Fruit fly (Drosophila melanogaster) whole organism, embryonic: ENCODE results near the gene Cyt-b5-r.

Experiments used
- Awh ChIP-seq: fragments of 200-800 bp; sonication (Bioruptor generic); IDR thresholded peaks from 2 replicates; pipeline ENCODE4, ENCODE4 v1.3.6; 2022; ENCODE audit warnings: missing biosample characterization, missing genetic modification characterization
- CG10366 ChIP-seq: fragments of 200-800 bp; sonication (Bioruptor generic); IDR thresholded peaks from 2 replicates; pipeline ENCODE4 v1.3.6; 2022; ENCODE audit warnings: missing biosample characterization, missing genetic modification characterization
- CG1233 ChIP-seq: fragments of 200-800 bp; sonication (Bioruptor generic); optimal IDR thresholded peaks from 4 replicates; lab custom pipeline; 2018; ENCODE audit warnings: missing biosample characterization, mild to moderate bottlenecking, missing genetic modification characterization
- CG13424 ChIP-seq: fragments of 200-800 bp; sonication (Bioruptor generic); optimal IDR thresholded peaks from 2 replicates; lab custom pipeline; 2019; ENCODE audit warnings: missing biosample characterization, mild to moderate bottlenecking, missing genetic modification characterization, moderate library complexity
- CG1647 ChIP-seq: fragments of 200-800 bp; sonication (Bioruptor generic); optimal IDR thresholded peaks from 3 replicates; lab custom pipeline; 2016; ENCODE audit warnings: missing biosample characterization, missing genetic modification characterization
- CG17802 ChIP-seq: fragments of 200-800 bp; sonication (Bioruptor generic); optimal IDR thresholded peaks from 2 replicates; lab custom pipeline; 2018; ENCODE audit warnings: missing biosample characterization, mild to moderate bottlenecking, missing genetic modification characterization, moderate library complexity
- CG17829 ChIP-seq: fragments of 200-800 bp; optimal IDR thresholded peaks from 2 replicates; lab custom pipeline; 2019; ENCODE audit warnings: missing biosample characterization, mild to moderate bottlenecking, missing genetic modification characterization, moderate library complexity
- CG2712 ChIP-seq: fragments of 200-800 bp; optimal IDR thresholded peaks from 3 replicates; lab custom pipeline; 2019; ENCODE audit warnings: missing biosample characterization, mild to moderate bottlenecking, missing genetic modification characterization, moderate library complexity
- CG31224 ChIP-seq: fragments of 200-800 bp; sonication (Bioruptor generic); IDR thresholded peaks from 2 replicates; pipeline ENCODE4 v1.3.6; 2022; ENCODE audit warnings: missing biosample characterization, missing genetic modification characterization
- CG31388 ChIP-seq: fragments of 200-800 bp; sonication (Bioruptor generic); optimal IDR thresholded peaks from 2 replicates; lab custom pipeline; 2016; ENCODE audit warnings: missing biosample characterization, missing genetic modification characterization
- CG32532 ChIP-seq: fragments of 200-800 bp; sonication (Bioruptor generic); IDR thresholded peaks from 2 replicates; pipeline ENCODE4 v1.3.6; 2022; ENCODE audit warnings: missing biosample characterization, missing genetic modification characterization
- CG3281 ChIP-seq: fragments of 200-800 bp; sonication (Bioruptor generic); optimal IDR thresholded peaks from 3 replicates; lab custom pipeline; 2017; ENCODE audit warnings: missing biosample characterization, mild to moderate bottlenecking, missing genetic modification characterization
- CG5245 ChIP-seq: fragments of 200-800 bp; sonication (Bioruptor generic); optimal IDR thresholded peaks from 3 replicates; lab custom pipeline; 2016; ENCODE audit warnings: missing biosample characterization, missing genetic modification characterization
- CG6683 ChIP-seq: fragments of 200-800 bp; sonication (Bioruptor generic); optimal IDR thresholded peaks from 2 replicates; lab custom pipeline; 2017; ENCODE audit warnings: missing biosample characterization, mild to moderate bottlenecking, missing genetic modification characterization, missing genetic modification reagents
- CG6689 ChIP-seq: fragments of 200-800 bp; sonication (Bioruptor generic); IDR thresholded peaks from 2 replicates; pipeline ENCODE4 v1.3.6; 2022; ENCODE audit warnings: missing biosample characterization, missing genetic modification characterization
- CG6765 ChIP-seq: fragments of 200-800 bp; sonication (Bioruptor generic); optimal IDR thresholded peaks from 3 replicates; lab custom pipeline; 2017; ENCODE audit warnings: missing biosample characterization, mild to moderate bottlenecking, missing genetic modification characterization
- CG7928 ChIP-seq: fragments of 200-800 bp; sonication (Bioruptor generic); optimal IDR thresholded peaks from 2 replicates; lab custom pipeline; 2017; ENCODE audit warnings: missing biosample characterization, mild to moderate bottlenecking, missing genetic modification characterization
- CG7987 ChIP-seq: fragments of 200-800 bp; sonication (Bioruptor generic); optimal IDR thresholded peaks from 2 replicates; lab custom pipeline; 2018; ENCODE audit warnings: missing biosample characterization, mild to moderate bottlenecking, missing genetic modification characterization, moderate library complexity
- CG9215 ChIP-seq: fragments of 200-800 bp; sonication (Bioruptor generic); IDR thresholded peaks from 2 replicates; pipeline ENCODE4 v1.3.6; 2022; ENCODE audit warnings: missing biosample characterization, missing genetic modification characterization
- CkIIα-i1 ChIP-seq: fragments of 200-800 bp; sonication (Bioruptor generic); IDR thresholded peaks from 2 replicates; pipeline ENCODE4 v1.3.6; 2022; ENCODE audit warnings: missing biosample characterization, missing genetic modification characterization
- Dfd ChIP-seq, 2 experiments: fragments of >200 bp; optimal IDR thresholded peaks; 2 replicates each; lab custom pipeline; 2017; ENCODE audit warnings: missing biosample characterization in 2 of 2, missing genetic modification characterization in 2 of 2
- Drgx ChIP-seq: fragments of 200-800 bp; sonication (Bioruptor generic); IDR thresholded peaks from 2 replicates; pipeline ENCODE4 v1.3.6; 2022; ENCODE audit warnings: missing biosample characterization, missing genetic modification characterization
- Ets97D ChIP-seq: fragments of 200-800 bp; sonication (Bioruptor generic); optimal IDR thresholded peaks from 3 replicates; lab custom pipeline; 2016; ENCODE audit warnings: missing biosample characterization, missing genetic modification characterization
- H15 ChIP-seq: fragments of 200-800 bp; sonication (Bioruptor generic); IDR thresholded peaks from 3 replicates; pipeline ENCODE4 v1.3.6; 2022; ENCODE audit warnings: missing biosample characterization, missing genetic modification characterization
- HLH3B ChIP-seq: fragments of 200-800 bp; sonication (Bioruptor generic); IDR thresholded peaks from 2 replicates; pipeline ENCODE4 v1.3.6; 2022; ENCODE audit warnings: missing biosample characterization, missing genetic modification characterization
- Hr39 ChIP-seq: fragments of >200 bp; optimal IDR thresholded peaks from 2 replicates; lab custom pipeline; 2017
- Lhr ChIP-seq: fragments of 200-800 bp; sonication (Bioruptor generic); optimal IDR thresholded peaks from 3 replicates; lab custom pipeline; 2017; ENCODE audit warnings: mild to moderate bottlenecking, missing biosample characterization, missing genetic modification reagents, missing genetic modification characterization
- Myb ChIP-seq: fragments of 200-800 bp; sonication (Bioruptor generic); optimal IDR thresholded peaks from 2 replicates; lab custom pipeline; 2016; ENCODE audit warnings: missing biosample characterization, missing genetic modification characterization
- NC2α ChIP-seq: fragments of 200-800 bp; sonication (Bioruptor generic); optimal IDR thresholded peaks from 2 replicates; lab custom pipeline; 2016; ENCODE audit warnings: missing biosample characterization, missing genetic modification characterization
- Neu2 ChIP-seq: fragments of 200-800 bp; sonication (Bioruptor generic); optimal IDR thresholded peaks from 3 replicates; lab custom pipeline; 2016; ENCODE audit warnings: missing biosample characterization, missing genetic modification characterization, borderline replicate concordance
- Oaz ChIP-seq: fragments of 200-800 bp; sonication (Bioruptor generic); IDR thresholded peaks from 2 replicates; pipeline ENCODE4 v1.3.6; 2022; ENCODE audit warnings: missing biosample characterization, missing genetic modification characterization
- Scr ChIP-seq: fragments of 200-800 bp; sonication (Bioruptor generic); IDR thresholded peaks from 2 replicates; pipeline ENCODE4 v1.3.6; 2022; ENCODE audit warnings: missing biosample characterization, missing genetic modification characterization; ENCODE audit not compliant: partially characterized antibody
- Side ChIP-seq: fragments of 200-800 bp; sonication (Bioruptor generic); optimal IDR thresholded peaks from 2 replicates; lab custom pipeline; 2016; ENCODE audit warnings: missing biosample characterization, missing genetic modification characterization
- Ssrp ChIP-seq: fragments of 200-800 bp; sonication (Bioruptor generic); optimal IDR thresholded peaks from 2 replicates; lab custom pipeline; 2018; ENCODE audit warnings: missing biosample characterization, mild to moderate bottlenecking, missing genetic modification characterization, moderate library complexity
- TFAM ChIP-seq: fragments of 200-800 bp; sonication (Bioruptor generic); optimal IDR thresholded peaks from 2 replicates; lab custom pipeline; 2017; ENCODE audit warnings: missing biosample characterization, missing genetic modification characterization, inconsistent platforms
- aop ChIP-seq: fragments of 200-800 bp; sonication (Bioruptor generic); IDR thresholded peaks from 2 replicates; pipeline ENCODE4 v1.3.6; 2022; ENCODE audit warnings: missing biosample characterization, missing genetic modification characterization
- ase ChIP-seq: fragments of 200-800 bp; sonication (Bioruptor generic); IDR thresholded peaks from 3 replicates; pipeline ENCODE4 v1.3.6; 2022; ENCODE audit warnings: missing biosample characterization, missing genetic modification characterization
- btn ChIP-seq: fragments of 200-800 bp; sonication (Bioruptor generic); optimal IDR thresholded peaks from 2 replicates; lab custom pipeline; 2016; ENCODE audit warnings: missing biosample characterization, missing genetic modification characterization
- da ChIP-seq: fragments of 200-800 bp; sonication (Bioruptor generic); optimal IDR thresholded peaks from 2 replicates; lab custom pipeline; 2016; ENCODE audit warnings: missing biosample characterization, missing genetic modification characterization
- danr ChIP-seq: fragments of 200-800 bp; sonication (Bioruptor generic); IDR thresholded peaks from 2 replicates; pipeline ENCODE4 v1.3.6; 2022; ENCODE audit warnings: missing biosample characterization, missing genetic modification characterization
- gce ChIP-seq: fragments of 200-800 bp; sonication (Bioruptor generic); IDR thresholded peaks from 3 replicates; pipeline ENCODE4 v1.3.6; 2022; ENCODE audit warnings: missing biosample characterization, missing genetic modification characterization
- gem ChIP-seq: fragments of 200-800 bp; sonication (Bioruptor generic); optimal IDR thresholded peaks from 2 replicates; lab custom pipeline; 2019; ENCODE audit warnings: missing biosample characterization, mild to moderate bottlenecking, missing genetic modification characterization, moderate library complexity
- ham ChIP-seq: fragments of 200-800 bp; sonication (Bioruptor generic); IDR thresholded peaks from 2 replicates; pipeline ENCODE4 v1.3.6; 2022; ENCODE audit warnings: missing biosample characterization, missing genetic modification characterization
- lbe ChIP-seq: fragments of 200-800 bp; sonication (Bioruptor generic); optimal IDR thresholded peaks from 2 replicates; lab custom pipeline; 2016; ENCODE audit warnings: missing biosample characterization, mild to moderate bottlenecking, missing genetic modification characterization
- mam ChIP-seq: fragments of 200-800 bp; sonication (Bioruptor generic); optimal IDR thresholded peaks from 3 replicates; lab custom pipeline; 2016; ENCODE audit warnings: missing biosample characterization, missing genetic modification characterization
- mirr ChIP-seq: fragments of 200-800 bp; sonication (Bioruptor generic); optimal IDR thresholded peaks from 3 replicates; lab custom pipeline; 2018; ENCODE audit warnings: missing biosample characterization, mild to moderate bottlenecking, missing genetic modification characterization
- oc ChIP-seq: fragments of 200-800 bp; sonication (Bioruptor generic); optimal IDR thresholded peaks from 2 replicates; lab custom pipeline; 2018; ENCODE audit warnings: missing biosample characterization, mild to moderate bottlenecking, missing genetic modification characterization, moderate library complexity
- onecut ChIP-seq: fragments of 200-800 bp; sonication (Bioruptor generic); IDR thresholded peaks from 2 replicates; pipeline ENCODE4 v1.3.6; 2022; ENCODE audit warnings: missing biosample characterization, missing genetic modification characterization
- peb ChIP-seq: fragments of 200-800 bp; sonication (Bioruptor generic); IDR thresholded peaks from 2 replicates; pipeline ENCODE4 v1.3.6; 2022; ENCODE audit warnings: missing biosample characterization, missing genetic modification characterization
- ranshi ChIP-seq: fragments of 200-800 bp; sonication (Bioruptor generic); IDR thresholded peaks from 2 replicates; pipeline ENCODE4 v1.3.6; 2022; ENCODE audit warnings: missing biosample characterization, missing genetic modification characterization
- scrt ChIP-seq: fragments of 200-800 bp; sonication (Bioruptor generic); optimal IDR thresholded peaks from 2 replicates; lab custom pipeline; 2018; ENCODE audit warnings: missing biosample characterization, mild to moderate bottlenecking, missing genetic modification characterization, moderate library complexity
- zen2 ChIP-seq: fragments of 200-800 bp; sonication (Bioruptor generic); IDR thresholded peaks from 3 replicates; pipeline ENCODE4 v1.3.6; 2022; ENCODE audit warnings: missing biosample characterization, missing genetic modification characterization; ENCODE audit not compliant: partially characterized antibody

The Cyt-b5-r gene

DNA sequence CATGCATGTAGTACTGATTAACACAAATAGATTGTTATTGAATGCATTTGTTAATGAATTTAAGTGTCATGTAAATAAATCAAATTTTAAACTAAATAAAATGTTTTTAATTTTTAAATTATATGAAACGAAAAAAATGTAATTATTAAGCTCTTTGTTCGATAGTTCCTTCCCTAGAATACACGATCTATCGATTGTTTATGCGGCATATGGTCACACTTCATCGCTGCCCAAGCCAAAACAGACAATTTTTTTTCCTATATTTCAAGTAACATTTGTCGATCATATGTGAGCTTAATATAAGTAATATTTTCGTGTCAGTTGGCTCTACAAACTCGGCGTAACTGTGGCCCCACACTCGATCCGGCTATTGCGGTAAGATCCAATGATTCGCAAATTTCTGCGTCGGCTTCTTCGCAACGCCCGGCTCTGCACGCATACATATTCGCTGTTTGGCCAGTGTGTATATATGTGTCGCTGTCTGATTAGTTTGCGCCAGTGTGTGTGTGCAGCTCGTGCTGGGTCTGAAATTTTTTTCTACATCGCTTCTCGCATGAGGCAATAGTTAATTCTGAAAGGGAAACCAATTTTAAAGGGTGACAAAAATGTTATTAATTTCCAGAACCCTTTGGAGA is 36.5 kb upstream of the Cyt-b5-r start, which contains the start of gene AspRS-m:
Gene AspRS-m (plus strand): TSS at position 207 of the 635 bp plus-strand sequence.
- no peak for TF ChIP-seq CG3281 (GFP tag; lab: Kevin White, UChicago)
- TF ChIP-seq gce (GFP tag; lab: Robert Waterston, UW) = no peak
- peak; percentile 27; the same call in 1 of the 2 replicates for TF ChIP-seq ranshi (GFP tag; lab: Robert Waterston, UW)
- TF ChIP-seq gem (tag; lab: Kevin White, UChicago) = no peak
- no peak for TF ChIP-seq CG7987
- TF ChIP-seq danr (GFP tag; lab: Robert Waterston, UW) = no peak
- TF ChIP-seq CG2712 (tag; lab: Kevin White, UChicago) = no peak
- no peak for TF ChIP-seq Dfd (GFP tag; optimal IDR thresholded peaks at IDR 0.05; lab: Kevin White, UChicago)
- TF ChIP-seq Side (GFP tag; lab: Kevin White, UChicago) = no peak
- no peak for TF ChIP-seq CG1233
- no peak for TF ChIP-seq CG6765 (GFP tag; lab: Kevin White, UChicago)
- no peak for TF ChIP-seq da (GFP tag; lab: Kevin White, UChicago)
- no peak for TF ChIP-seq onecut
- no peak for TF ChIP-seq NC2α
- TF ChIP-seq Hr39 (lab: Kevin White, UChicago) = no peak
- peak; percentile 40 for TF ChIP-seq CG17829
- no peak for TF ChIP-seq CkIIα-i1
- no peak for TF ChIP-seq Drgx (GFP tag; lab: Robert Waterston, UW)
- no peak for TF ChIP-seq Myb (GFP tag; lab: Kevin White, UChicago)
- no peak for TF ChIP-seq CG31224 (GFP tag; lab: Robert Waterston, UW)
- no peak for TF ChIP-seq CG5245
- TF ChIP-seq CG31388 (GFP tag; lab: Kevin White, UChicago) = no peak
- TF ChIP-seq Ets97D = no peak
- TF ChIP-seq HLH3B (GFP tag; lab: Robert Waterston, UW) = no peak
- no peak for TF ChIP-seq aop (GFP tag; lab: Robert Waterston, UW)
- no peak for TF ChIP-seq peb (GFP tag; lab: Robert Waterston, UW)
- no peak for TF ChIP-seq CG6689 (GFP tag; lab: Robert Waterston, UW)
- no peak for TF ChIP-seq lbe (GFP tag; lab: Kevin White, UChicago)
- no peak for TF ChIP-seq scrt (GFP tag; lab: Kevin White, UChicago)
- TF ChIP-seq CG6683 (GFP tag; lab: Kevin White, UChicago) = no peak
- TF ChIP-seq Scr = peak; percentile 88
- TF ChIP-seq Oaz (GFP tag; lab: Robert Waterston, UW) = no peak
- TF ChIP-seq Lhr (GFP tag; lab: Kevin White, UChicago) = peak; percentile 23
- TF ChIP-seq ham (GFP tag; lab: Robert Waterston, UW) = no peak
- TF ChIP-seq Ssrp (tag; lab: Kevin White, UChicago) = no peak
- no peak for TF ChIP-seq CG7928 (GFP tag; lab: Kevin White, UChicago)
- TF ChIP-seq Neu2 (GFP tag; lab: Kevin White, UChicago) = no peak
- no peak for TF ChIP-seq ase
- no peak for TF ChIP-seq Awh (GFP tag; lab: Robert Waterston, UW)
- TF ChIP-seq TFAM (GFP tag; lab: Kevin White, UChicago) = no peak
- TF ChIP-seq CG17802 (tag; lab: Kevin White, UChicago) = no peak
- TF ChIP-seq CG10366 (GFP tag; lab: Robert Waterston, UW) = no peak
- TF ChIP-seq btn (GFP tag; lab: Kevin White, UChicago) = no peak
- no peak for TF ChIP-seq CG1647 (GFP tag; lab: Kevin White, UChicago)
- no peak for TF ChIP-seq H15
- TF ChIP-seq CG32532 = peak; percentile 29; the same call in 1 of the 2 replicates
- peak; percentile 42 for TF ChIP-seq CG13424
- no peak for TF ChIP-seq CG9215 (GFP tag; lab: Robert Waterston, UW)
- TF ChIP-seq oc (tag; lab: Kevin White, UChicago) = no peak
- TF ChIP-seq zen2 (GFP tag; lab: Robert Waterston, UW) = peak; percentile 27; the same call in 1 of the 3 replicates
- TF ChIP-seq mam (GFP tag; lab: Kevin White, UChicago) = no peak
- no peak for TF ChIP-seq mirr (GFP tag; lab: Kevin White, UChicago)
